Worm (Caenorhabditis elegans): Measurements from ENCODE around the gene gbb-1.

The gbb-1 gene

DNA sequence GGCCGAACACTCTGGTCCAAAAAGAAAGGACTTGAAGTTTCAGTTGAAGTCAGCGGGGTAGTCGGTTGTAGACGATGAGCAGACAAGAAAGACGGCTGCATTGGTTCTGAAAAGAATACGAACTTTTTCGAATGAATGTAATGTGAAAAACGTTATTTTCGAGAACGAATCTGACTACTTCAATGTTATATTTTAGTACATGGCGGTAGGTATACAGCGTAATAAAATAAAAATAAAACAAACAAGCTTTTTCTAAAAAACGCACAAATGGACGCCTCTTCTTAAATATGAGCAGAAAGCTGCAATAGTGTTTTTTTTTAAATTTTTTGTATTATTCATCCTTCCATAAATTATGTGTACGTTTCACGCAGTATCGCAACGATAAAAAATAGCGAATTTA is 41.9 kb downstream of the gbb-1 start, which contains the start of gene Y41G9A.17:
Y41G9A.17 (minus strand) TSS at position 101 of the 400 bp plus-strand sequence.
- TF ChIP-seq lin-13 (GFP tag; optimal IDR thresholded peaks at IDR 0.05), result no peak
- no peak for TF ChIP-seq F13H6.1 (tag; optimal IDR thresholded peaks at IDR 0.05)
- no peak for TF ChIP-seq lsy-2 (tag; optimal IDR thresholded peaks at IDR 0.05)
- no peak for TF ChIP-seq mdl-1 (tag; optimal IDR thresholded peaks at IDR 0.05)
- no peak for TF ChIP-seq unc-62 (GFP tag; optimal IDR thresholded peaks at IDR 0.05)
- no peak for TF ChIP-seq nhr-10 (tag; optimal IDR thresholded peaks at IDR 0.05)
- no peak for TF ChIP-seq sma-9 (GFP tag; optimal IDR thresholded peaks at IDR 0.05)
- TF ChIP-seq sma-9 (tag; optimal IDR thresholded peaks at IDR 0.05), result no peak
- TF ChIP-seq nhr-11 (tag; optimal IDR thresholded peaks at IDR 0.05), result no peak
- no peak for TF ChIP-seq sem-4 (tag; optimal IDR thresholded peaks at IDR 0.05)
- TF ChIP-seq ama-1 (optimal IDR thresholded peaks at IDR 0.05), result no peak
- no peak for TF ChIP-seq nhr-12 (tag; optimal IDR thresholded peaks at IDR 0.05)
- no peak for TF ChIP-seq zag-1 (tag; optimal IDR thresholded peaks at IDR 0.05)
- TF ChIP-seq lin-39 (tag; optimal IDR thresholded peaks at IDR 0.05), result no peak
- TF ChIP-seq ztf-11 (tag; optimal IDR thresholded peaks at IDR 0.05), result no peak
- no peak for TF ChIP-seq peb-1 (tag; optimal IDR thresholded peaks at IDR 0.05)
- TF ChIP-seq C34F6.9 (tag; optimal IDR thresholded peaks at IDR 0.05), result no peak
- no peak for TF ChIP-seq egl-27 (tag; optimal IDR thresholded peaks at IDR 0.05)

ce11 chrX:3003703-3004102 is 46.0 kb downstream of the gbb-1 start, which contains the start of gene Y41G9A.6:
Gene Y41G9A.6, minus strand, starts transcription at chrX:3003803.
- TF ChIP-seq gmeb-1 (tag; optimal IDR thresholded peaks at IDR 0.05) (no peak), nhr-23 (tag; optimal IDR thresholded peaks at IDR 0.05) (no peak), ceh-16 (tag; optimal IDR thresholded peaks at IDR 0.05) (no peak), sma-3 (GFP tag; optimal IDR thresholded peaks at IDR 0.05) (no peak)

DNA sequence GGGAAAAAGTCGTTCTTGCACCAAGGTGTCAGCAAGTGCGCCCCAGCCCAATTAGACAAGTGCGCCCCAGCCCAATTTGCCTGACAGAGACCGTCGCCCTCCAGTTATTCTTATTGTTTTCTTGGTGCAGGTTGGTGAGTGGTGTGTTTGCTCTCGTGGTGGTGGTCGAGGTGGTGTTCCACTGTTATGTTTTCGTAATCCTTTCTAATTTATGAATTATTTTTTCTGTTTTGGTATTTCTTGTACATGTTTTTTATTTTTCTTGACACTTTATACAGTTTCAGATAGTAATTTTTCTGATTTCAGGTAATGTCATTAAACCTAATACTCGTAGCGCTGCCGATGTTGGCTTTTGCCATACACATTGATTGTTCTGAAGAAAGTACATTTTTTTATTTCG is 51.5 kb downstream of the gbb-1 start, which contains the start of gene Y48D7A.1:
Y48D7A.1 (plus strand) TSS at position 301 of the 400 bp plus-strand sequence.
- TF ChIP-seq sma-9 (GFP tag; optimal IDR thresholded peaks at IDR 0.05) (no peak), sma-9 (tag; optimal IDR thresholded peaks at IDR 0.05) (no peak), skn-1 (tag; optimal IDR thresholded peaks at IDR 0.05) (no peak), peb-1 (tag; optimal IDR thresholded peaks at IDR 0.05) (no peak), nhr-10 (tag; optimal IDR thresholded peaks at IDR 0.05) (no peak), fos-1 (tag; optimal IDR thresholded peaks at IDR 0.05) (no peak), nhr-25 (tag; optimal IDR thresholded peaks at IDR 0.05) (no peak), unc-62 (GFP tag; optimal IDR thresholded peaks at IDR 0.05) (no peak), lin-11 (tag; optimal IDR thresholded peaks at IDR 0.05) (no peak), elt-3 (tag; optimal IDR thresholded peaks at IDR 0.05) (no peak), nhr-77 (tag; optimal IDR thresholded peaks at IDR 0.05) (no peak), ztf-1 (GFP tag; conservative IDR thresholded peaks at IDR 0.05) (no peak), ama-1 (optimal IDR thresholded peaks at IDR 0.05) (no peak), mab-5 (tag; optimal IDR thresholded peaks at IDR 0.05) (no peak), R02D3.7 (tag; optimal IDR thresholded peaks at IDR 0.05) (no peak), sma-3 (GFP tag; optimal IDR thresholded peaks at IDR 0.05) (no peak)

Data from whole organism, L2 larva.